Fruit fly (Drosophila melanogaster) whole organism, prepupa: ENCODE measurements around the gene CG15385.

Experiments used
- Blimp-1 ChIP-seq: fragments of 200-800 bp; sonication (Bioruptor generic); optimal IDR thresholded peaks from 3 replicates; lab custom pipeline; 2017; ENCODE audit warnings: missing biosample characterization, missing genetic modification characterization, mild to moderate bottlenecking, moderate library complexity, missing genetic modification reagents
- CG10631 ChIP-seq: fragments of 200-800 bp; sonication (Bioruptor generic); optimal IDR thresholded peaks from 2 replicates; lab custom pipeline; 2016; ENCODE audit warnings: missing biosample characterization, missing genetic modification characterization
- CG10669 ChIP-seq: fragments of 200-800 bp; sonication (Bioruptor generic); optimal IDR thresholded peaks from 3 replicates; lab custom pipeline; 2018; ENCODE audit warnings: missing biosample characterization, mild to moderate bottlenecking, missing genetic modification characterization, moderate library complexity
- CG11294 ChIP-seq: fragments of 200-800 bp; sonication (Bioruptor generic); IDR thresholded peaks from 2 replicates; pipeline ENCODE4 v1.3.6; 2022; ENCODE audit warnings: missing biosample characterization, missing genetic modification characterization
- CG11902 ChIP-seq: fragments of 200-800 bp; sonication (Bioruptor generic); optimal IDR thresholded peaks from 3 replicates; lab custom pipeline; 2016; ENCODE audit warnings: missing biosample characterization, missing genetic modification characterization
- CG3032 ChIP-seq: fragments of 200-800 bp; optimal IDR thresholded peaks from 2 replicates; lab custom pipeline; 2019; ENCODE audit warnings: missing biosample characterization, mild to moderate bottlenecking, missing genetic modification characterization, moderate library complexity
- CG31627 ChIP-seq: fragments of 200-800 bp; sonication (Bioruptor generic); optimal IDR thresholded peaks from 3 replicates; lab custom pipeline; 2016; ENCODE audit warnings: missing biosample characterization, missing genetic modification characterization
- CG32006 ChIP-seq: fragments of 200-800 bp; sonication (Bioruptor generic); optimal IDR thresholded peaks from 3 replicates; lab custom pipeline; 2017; ENCODE audit warnings: missing biosample characterization, mild to moderate bottlenecking, missing genetic modification characterization
- CG34406 ChIP-seq: fragments of 200-800 bp; sonication (Bioruptor generic); optimal IDR thresholded peaks from 3 replicates; lab custom pipeline; 2016; ENCODE audit warnings: missing biosample characterization, missing genetic modification characterization
- CG4318 ChIP-seq: fragments of 200-800 bp; sonication (Bioruptor generic); optimal IDR thresholded peaks from 3 replicates; lab custom pipeline; 2017; ENCODE audit warnings: missing biosample characterization, mild to moderate bottlenecking, missing genetic modification characterization
- CG6163 ChIP-seq: fragments of 200-800 bp; sonication (Bioruptor generic); IDR thresholded peaks from 3 replicates; pipeline ENCODE4 v1.3.6; 2022; ENCODE audit warnings: missing biosample characterization, missing genetic modification characterization
- CG6276 ChIP-seq: fragments of 200-800 bp; sonication (Bioruptor generic); optimal IDR thresholded peaks from 2 replicates; lab custom pipeline; 2017; ENCODE audit warnings: missing biosample characterization, mild to moderate bottlenecking, missing genetic modification characterization
- CG6808 ChIP-seq: fragments of 200-800 bp; sonication (Bioruptor generic); optimal IDR thresholded peaks from 3 replicates; lab custom pipeline; 2017; ENCODE audit warnings: missing biosample characterization, missing genetic modification characterization, mild to moderate bottlenecking, moderate library complexity, missing genetic modification reagents
- CG6854 ChIP-seq: fragments of 200-800 bp; sonication (Bioruptor generic); optimal IDR thresholded peaks from 2 replicates; lab custom pipeline; 2017; ENCODE audit warnings: missing biosample characterization, mild to moderate bottlenecking, missing genetic modification characterization
- CG8119 ChIP-seq: fragments of 200-800 bp; sonication (Bioruptor generic); IDR thresholded peaks from 3 replicates; pipeline ENCODE4 v1.3.6; 2022; ENCODE audit warnings: missing biosample characterization, missing genetic modification characterization
- CG9139 ChIP-seq: fragments of 200-800 bp; sonication (Bioruptor generic); optimal IDR thresholded peaks from 3 replicates; lab custom pipeline; 2017; ENCODE audit warnings: missing biosample characterization, mild to moderate bottlenecking, missing genetic modification characterization
- Eip75B ChIP-seq: fragments of 200-800 bp; sonication (Bioruptor generic); optimal IDR thresholded peaks from 3 replicates; lab custom pipeline; 2016; ENCODE audit warnings: missing biosample characterization, missing genetic modification characterization
- Eip78C ChIP-seq: fragments of 200-800 bp; sonication (Bioruptor generic); peaks from one replicate; lab custom pipeline; 2016; ENCODE audit warnings: missing biosample characterization, missing genetic modification characterization
- Ets21C ChIP-seq: fragments of 200-800 bp; sonication (Bioruptor generic); optimal IDR thresholded peaks from 3 replicates; lab custom pipeline; 2016; ENCODE audit warnings: missing biosample characterization, missing genetic modification characterization
- Ets96B ChIP-seq: fragments of 200-800 bp; optimal IDR thresholded peaks from 2 replicates; lab custom pipeline; 2019; ENCODE audit warnings: missing biosample characterization, mild to moderate bottlenecking, missing genetic modification characterization, moderate library complexity
- Hr38 ChIP-seq: sonication (Bioruptor generic); optimal IDR thresholded peaks from 2 replicates; lab custom pipeline; 2016; ENCODE audit warnings: missing biosample characterization, missing genetic modification characterization
- Hr4 ChIP-seq: fragments of 200-800 bp; sonication (Bioruptor generic); optimal IDR thresholded peaks from 3 replicates; lab custom pipeline; 2016; ENCODE audit warnings: missing biosample characterization, missing genetic modification characterization
- Met ChIP-seq: fragments of 200-800 bp; sonication (Bioruptor generic); optimal IDR thresholded peaks from 3 replicates; lab custom pipeline; 2016; ENCODE audit warnings: missing biosample characterization, missing genetic modification characterization
- OdsH ChIP-seq: fragments of 200-800 bp; sonication (Bioruptor generic); optimal IDR thresholded peaks from 3 replicates; lab custom pipeline; 2016; ENCODE audit warnings: missing biosample characterization, missing genetic modification characterization
- Smox ChIP-seq: fragments of 200-800 bp; sonication (Bioruptor generic); optimal IDR thresholded peaks from 3 replicates; lab custom pipeline; 2016; ENCODE audit warnings: missing biosample characterization, missing genetic modification characterization
- Sox102F ChIP-seq: fragments of 200-800 bp; sonication (Bioruptor generic); optimal IDR thresholded peaks from 2 replicates; lab custom pipeline; 2016; ENCODE audit warnings: missing biosample characterization, mild to moderate bottlenecking, missing genetic modification characterization
- Sox14 ChIP-seq: fragments of 200-800 bp; sonication (Bioruptor generic); optimal IDR thresholded peaks from 3 replicates; lab custom pipeline; 2016; ENCODE audit warnings: missing biosample characterization, missing genetic modification characterization
- achi ChIP-seq: fragments of 200-800 bp; sonication (Bioruptor generic); optimal IDR thresholded peaks from 3 replicates; lab custom pipeline; 2016; ENCODE audit warnings: missing biosample characterization, missing genetic modification characterization
- cyc ChIP-seq: fragments of 200-800 bp; sonication (Bioruptor generic); optimal IDR thresholded peaks from 3 replicates; lab custom pipeline; 2016; ENCODE audit warnings: missing biosample characterization, missing genetic modification characterization
- eg ChIP-seq: fragments of 200-800 bp; sonication (Bioruptor generic); IDR thresholded peaks from 3 replicates; pipeline ENCODE4 v1.3.6; 2022; ENCODE audit warnings: missing biosample characterization, missing genetic modification characterization
- esn ChIP-seq: fragments of 200-800 bp; sonication (Bioruptor generic); optimal IDR thresholded peaks from 2 replicates; lab custom pipeline; 2016; ENCODE audit warnings: missing biosample characterization, mild to moderate bottlenecking, missing genetic modification characterization, moderate library complexity
- fd59A ChIP-seq: fragments of 200-800 bp; sonication (Bioruptor generic); optimal IDR thresholded peaks from 2 replicates; lab custom pipeline; 2017; ENCODE audit warnings: missing biosample characterization, mild to moderate bottlenecking, missing genetic modification characterization, missing genetic modification reagents
- fkh ChIP-seq: fragments of 200-800 bp; sonication (Bioruptor generic); optimal IDR thresholded peaks from 3 replicates; lab custom pipeline; 2017; ENCODE audit warnings: missing biosample characterization, mild to moderate bottlenecking, missing genetic modification characterization, moderate library complexity
- lz ChIP-seq: fragments of 200-800 bp; sonication (Bioruptor generic); optimal IDR thresholded peaks from 3 replicates; lab custom pipeline; 2016; ENCODE audit warnings: missing biosample characterization, missing genetic modification characterization
- net ChIP-seq: fragments of 200-800 bp; sonication (Bioruptor generic); optimal IDR thresholded peaks from 3 replicates; lab custom pipeline; 2016; ENCODE audit warnings: missing biosample characterization, missing genetic modification characterization
- pdm3 ChIP-seq: fragments of 200-800 bp; sonication (Bioruptor generic); optimal IDR thresholded peaks from 3 replicates; lab custom pipeline; 2016; ENCODE audit warnings: missing biosample characterization, missing genetic modification characterization
- salr ChIP-seq, 2 experiments: fragments of 200-800 bp; sonication (Bioruptor generic); optimal IDR thresholded peaks; 3 replicates each; lab custom pipeline; 2016 to 2018; ENCODE audit warnings: missing biosample characterization in 2 of 2, missing genetic modification characterization in 2 of 2, mild to moderate bottlenecking in 1 of 2
- spab ChIP-seq: fragments of 200-800 bp; sonication (Bioruptor generic); optimal IDR thresholded peaks from 2 replicates; lab custom pipeline; 2017; ENCODE audit warnings: missing biosample characterization, mild to moderate bottlenecking, missing genetic modification characterization, missing genetic modification reagents
- svp ChIP-seq: fragments of 200-800 bp; sonication (Bioruptor generic); peaks from one replicate; lab custom pipeline; 2016; ENCODE audit warnings: missing biosample characterization, missing genetic modification characterization
- topi ChIP-seq: fragments of 200-800 bp; sonication (Bioruptor generic); optimal IDR thresholded peaks from 3 replicates; lab custom pipeline; 2016; ENCODE audit warnings: missing biosample characterization, missing genetic modification characterization
- vri ChIP-seq: fragments of 200-800 bp; sonication (Bioruptor generic); optimal IDR thresholded peaks from 3 replicates; lab custom pipeline; 2016; ENCODE audit warnings: missing biosample characterization, mild to moderate bottlenecking, missing genetic modification characterization

CG15385 gene

DNA sequence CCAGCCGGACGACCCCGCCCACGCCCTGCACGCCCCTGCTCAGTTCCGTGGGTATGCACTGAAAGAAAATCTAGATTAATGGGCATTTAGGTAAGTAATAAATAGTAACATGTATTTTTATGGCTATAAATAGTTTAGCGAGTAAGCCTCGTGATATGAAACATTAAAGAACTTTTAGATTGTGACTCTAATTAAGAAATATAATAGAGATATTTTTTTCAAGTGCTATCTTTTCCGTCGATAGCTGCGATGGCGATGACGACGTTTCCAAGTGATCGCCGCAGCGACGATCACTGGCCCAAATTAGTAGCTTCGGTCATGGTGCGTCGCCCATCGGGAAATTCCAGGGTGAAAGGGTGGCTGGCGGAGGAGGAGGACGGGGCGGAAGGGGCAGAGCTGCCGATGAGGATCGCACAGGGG lies 32.2 kb downstream of the CG15385 start (continued):
- TF ChIP-seq vri (GFP tag; lab: Kevin White, UChicago) (peak; percentile 55), CG6163 (peak; percentile 94), CG32006 (GFP tag; lab: Kevin White, UChicago) (peak; percentile 89), Sox14 (GFP tag; lab: Kevin White, UChicago) (peak; percentile 82), svp (GFP tag; lab: Kevin White, UChicago) (peak; percentile 94), Sox102F (peak; percentile 80), cyc (GFP tag; lab: Kevin White, UChicago) (peak; percentile 79), esn (GFP tag; lab: Kevin White, UChicago) (peak; percentile 81), CG10631 (peak; percentile 83), Eip75B (GFP tag; lab: Kevin White, UChicago) (peak; percentile 87), achi (GFP tag; lab: Kevin White, UChicago) (peak; percentile 89), CG9139 (peak; percentile 71), Hr4 (peak; percentile 82), Ets96B (tag; lab: Kevin White, UChicago) (peak; percentile 89), CG6854 (GFP tag; lab: Kevin White, UChicago) (peak; percentile 68), fd59A (peak; percentile 82), pdm3 (GFP tag; lab: Kevin White, UChicago) (peak; percentile 86), net (GFP tag; lab: Kevin White, UChicago) (peak; percentile 83), OdsH (peak; percentile 87), CG10669 (GFP tag; lab: Kevin White, UChicago) (peak; percentile 83), CG34406 (GFP tag; lab: Kevin White, UChicago) (peak; percentile 87), salr (GFP tag; optimal IDR thresholded peaks at IDR 0.05; lab: Kevin White, UChicago) (peak; percentile 66 to 77), Ets21C (GFP tag; lab: Kevin White, UChicago) (peak; percentile 54), CG8119 (GFP tag; lab: Robert Waterston, UW) (peak; percentile 91), Eip78C (peak; percentile 96), CG11294 (GFP tag; lab: Robert Waterston, UW) (peak; percentile 76), Smox (GFP tag; lab: Kevin White, UChicago) (peak; percentile 79), CG11902 (GFP tag; lab: Kevin White, UChicago) (peak; percentile 73), Blimp-1 (GFP tag; lab: Kevin White, UChicago) (peak; percentile 12), CG3032 (tag; lab: Kevin White, UChicago) (peak; percentile 86), Hr38 (GFP tag; lab: Kevin White, UChicago) (no peak), CG6808 (GFP tag; lab: Kevin White, UChicago) (peak; percentile 85), spab (GFP tag; lab: Kevin White, UChicago) (peak; percentile 79)

DNA sequence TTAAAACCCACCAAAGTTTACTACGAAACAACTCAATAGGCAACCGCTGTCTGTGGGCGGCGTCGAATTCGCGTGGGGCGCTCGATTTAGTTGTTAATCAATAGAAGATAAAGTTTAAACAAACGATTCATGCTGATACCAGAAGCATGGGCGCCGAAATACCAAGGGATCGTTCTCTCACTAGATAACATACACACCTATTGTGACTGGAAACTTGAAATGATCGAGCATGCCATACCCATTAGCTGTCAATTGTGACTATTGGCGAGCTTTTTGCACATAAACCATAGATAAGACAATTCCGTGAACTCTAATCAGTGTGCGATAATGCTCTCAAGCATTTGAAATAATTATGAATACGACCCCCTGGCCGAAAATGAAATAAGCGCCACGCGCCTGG lies 33.0 kb downstream of the CG15385 start:
- no peak for TF ChIP-seq achi (GFP tag; lab: Kevin White, UChicago)
- no peak for TF ChIP-seq fd59A
- no peak for TF ChIP-seq topi (GFP tag; lab: Kevin White, UChicago)
- no peak for TF ChIP-seq CG31627 (GFP tag; lab: Kevin White, UChicago)
- no peak for TF ChIP-seq Met (GFP tag; lab: Kevin White, UChicago)
- TF ChIP-seq lz (GFP tag; lab: Kevin White, UChicago), result no peak
- no peak for TF ChIP-seq CG6276
- no peak for TF ChIP-seq eg
- peak; percentile 34 for TF ChIP-seq fkh
- TF ChIP-seq vri (GFP tag; lab: Kevin White, UChicago), result peak; percentile 19
- no peak for TF ChIP-seq CG6163
- no peak for TF ChIP-seq CG4318 (GFP tag; lab: Kevin White, UChicago)
